Fruit fly (Drosophila melanogaster): ENCODE data around the gene Hsc20.

Gene Hsc20

dm6 chr3L:16193851-16194709, 38.8 kb upstream of the Hsc20 start:
- peak; percentile 49 for TF ChIP-seq cic (GFP tag; optimal IDR thresholded peaks at IDR 0.05)
- no peak for TF ChIP-seq Clk (GFP tag; optimal IDR thresholded peaks at IDR 0.05)
- TF ChIP-seq toe (GFP tag; optimal IDR thresholded peaks at IDR 0.05): no peak
- no peak for TF ChIP-seq CG11617 (GFP tag; optimal IDR thresholded peaks at IDR 0.05)
- no peak for TF ChIP-seq CG7101 (tag; optimal IDR thresholded peaks at IDR 0.05)
- no peak for TF ChIP-seq CG33017 (tag; optimal IDR thresholded peaks at IDR 0.05)
- TF ChIP-seq CG1620 (GFP tag; optimal IDR thresholded peaks at IDR 0.05): no peak
- no peak for TF ChIP-seq CG5204 (GFP tag; optimal IDR thresholded peaks at IDR 0.05)
- TF ChIP-seq CG14711 (tag; optimal IDR thresholded peaks at IDR 0.05): no peak
- peak; percentile 24 for TF ChIP-seq Mnt (GFP tag; optimal IDR thresholded peaks at IDR 0.05)
- no peak for TF ChIP-seq tj (GFP tag; optimal IDR thresholded peaks at IDR 0.05)
- peak; percentile 8 for TF ChIP-seq Hr96 (GFP tag; optimal IDR thresholded peaks at IDR 0.05)
- TF ChIP-seq Crg-1 (GFP tag; optimal IDR thresholded peaks at IDR 0.05): no peak
- no peak for TF ChIP-seq kay (GFP tag; ENCODE audit: borderline replicate concordance)
- peak; percentile 26 for TF ChIP-seq CG12768 (GFP tag; optimal IDR thresholded peaks at IDR 0.05)
- no peak for TF ChIP-seq pad (GFP tag; optimal IDR thresholded peaks at IDR 0.05)
- no peak for TF ChIP-seq cnc (optimal IDR thresholded peaks at IDR 0.05)
- TF ChIP-seq bab1 (GFP tag; optimal IDR thresholded peaks at IDR 0.05): no peak
- no peak for TF ChIP-seq ovo (GFP tag; optimal IDR thresholded peaks at IDR 0.05)
- TF ChIP-seq CG7045 (GFP tag; optimal IDR thresholded peaks at IDR 0.05): no peak

- TF ChIP-seq Crg-1 (GFP tag; optimal IDR thresholded peaks at IDR 0.05) (no peak), pad (GFP tag; optimal IDR thresholded peaks at IDR 0.05) (no peak), cic (GFP tag; optimal IDR thresholded peaks at IDR 0.05) (no peak), CG5204 (GFP tag; optimal IDR thresholded peaks at IDR 0.05) (no peak), Mnt (GFP tag; optimal IDR thresholded peaks at IDR 0.05) (no peak), Clk (GFP tag; optimal IDR thresholded peaks at IDR 0.05) (no peak), CG1620 (GFP tag; optimal IDR thresholded peaks at IDR 0.05) (no peak), bab1 (GFP tag; optimal IDR thresholded peaks at IDR 0.05) (no peak), kay (GFP tag; ENCODE audit: borderline replicate concordance) (no peak), CG12768 (GFP tag; optimal IDR thresholded peaks at IDR 0.05) (no peak), CG11617 (GFP tag; optimal IDR thresholded peaks at IDR 0.05) (no peak), CG14711 (tag; optimal IDR thresholded peaks at IDR 0.05) (no peak), CG33017 (tag; optimal IDR thresholded peaks at IDR 0.05) (no peak), toe (GFP tag; optimal IDR thresholded peaks at IDR 0.05) (no peak), Hr96 (GFP tag; optimal IDR thresholded peaks at IDR 0.05) (no peak), CG7101 (tag; optimal IDR thresholded peaks at IDR 0.05) (no peak), CG7045 (GFP tag; optimal IDR thresholded peaks at IDR 0.05) (no peak), cnc (optimal IDR thresholded peaks at IDR 0.05) (no peak), ovo (GFP tag; optimal IDR thresholded peaks at IDR 0.05) (no peak), tj (GFP tag; optimal IDR thresholded peaks at IDR 0.05) (no peak)
These were observed 37.4 kb upstream of the Hsc20 start for dm6 chr3L:16195476-16195958.

dm6 chr3L:16196588-16197183, 36.2 kb upstream of the Hsc20 start:
- TF ChIP-seq tj (GFP tag; optimal IDR thresholded peaks at IDR 0.05) (no peak), kay (GFP tag; ENCODE audit: borderline replicate concordance) (no peak), CG33017 (tag; optimal IDR thresholded peaks at IDR 0.05) (no peak), CG5204 (GFP tag; optimal IDR thresholded peaks at IDR 0.05) (no peak), ovo (GFP tag; optimal IDR thresholded peaks at IDR 0.05) (no peak), Clk (GFP tag; optimal IDR thresholded peaks at IDR 0.05) (no peak), CG7101 (tag; optimal IDR thresholded peaks at IDR 0.05) (no peak)

dm6 chr3L:16197450-16197918, 35.4 kb upstream of the Hsc20 start, which contains the start of gene CG33687:
CG33687 (plus strand) TSS chr3L:16197868.
- no peak for TF ChIP-seq CG5204 (GFP tag; optimal IDR thresholded peaks at IDR 0.05)
- no peak for TF ChIP-seq kay (GFP tag; ENCODE audit: borderline replicate concordance)
- no peak for TF ChIP-seq CG33017 (tag; optimal IDR thresholded peaks at IDR 0.05)
- TF ChIP-seq CG7101 (tag; optimal IDR thresholded peaks at IDR 0.05): no peak
- TF ChIP-seq CG11617 (GFP tag; optimal IDR thresholded peaks at IDR 0.05): no peak
- no peak for TF ChIP-seq CG12768 (GFP tag; optimal IDR thresholded peaks at IDR 0.05)
- TF ChIP-seq cic (GFP tag; optimal IDR thresholded peaks at IDR 0.05): no peak
- no peak for TF ChIP-seq CG1620 (GFP tag; optimal IDR thresholded peaks at IDR 0.05)
- TF ChIP-seq bab1 (GFP tag; optimal IDR thresholded peaks at IDR 0.05): no peak
- no peak for TF ChIP-seq Hr96 (GFP tag; optimal IDR thresholded peaks at IDR 0.05)
- no peak for TF ChIP-seq cnc (optimal IDR thresholded peaks at IDR 0.05)
- TF ChIP-seq Clk (GFP tag; optimal IDR thresholded peaks at IDR 0.05): no peak
- TF ChIP-seq tj (GFP tag; optimal IDR thresholded peaks at IDR 0.05): no peak
- no peak for TF ChIP-seq Crg-1 (GFP tag; optimal IDR thresholded peaks at IDR 0.05)
- TF ChIP-seq toe (GFP tag; optimal IDR thresholded peaks at IDR 0.05): no peak
- no peak for TF ChIP-seq ovo (GFP tag; optimal IDR thresholded peaks at IDR 0.05)
- no peak for TF ChIP-seq pad (GFP tag; optimal IDR thresholded peaks at IDR 0.05)
- no peak for TF ChIP-seq CG14711 (tag; optimal IDR thresholded peaks at IDR 0.05)

dm6 chr3L:16198920-16199319, 34.0 kb upstream of the Hsc20 start, which contains the start of gene CG33688:
CG33688 (plus strand) TSS chr3L:16199220.
- TF ChIP-seq Mnt (GFP tag; optimal IDR thresholded peaks at IDR 0.05) (no peak), CG11617 (GFP tag; optimal IDR thresholded peaks at IDR 0.05) (no peak), Clk (GFP tag; optimal IDR thresholded peaks at IDR 0.05) (no peak), kay (GFP tag; ENCODE audit: borderline replicate concordance) (no peak), CG14711 (tag; optimal IDR thresholded peaks at IDR 0.05) (no peak), CG1620 (GFP tag; optimal IDR thresholded peaks at IDR 0.05) (no peak), CG33017 (tag; optimal IDR thresholded peaks at IDR 0.05) (no peak), toe (GFP tag; optimal IDR thresholded peaks at IDR 0.05) (no peak), cic (GFP tag; optimal IDR thresholded peaks at IDR 0.05) (no peak), CG5204 (GFP tag; optimal IDR thresholded peaks at IDR 0.05) (no peak), pad (GFP tag; optimal IDR thresholded peaks at IDR 0.05) (no peak), cnc (optimal IDR thresholded peaks at IDR 0.05) (no peak), Crg-1 (GFP tag; optimal IDR thresholded peaks at IDR 0.05) (no peak), CG12768 (GFP tag; optimal IDR thresholded peaks at IDR 0.05) (no peak), tj (GFP tag; optimal IDR thresholded peaks at IDR 0.05) (no peak), bab1 (GFP tag; optimal IDR thresholded peaks at IDR 0.05) (no peak), CG7101 (tag; optimal IDR thresholded peaks at IDR 0.05) (no peak), CG7045 (GFP tag; optimal IDR thresholded peaks at IDR 0.05) (no peak)
